Worm (Caenorhabditis elegans): ENCODE measurements around the gene C50E3.7.

Gene C50E3.7

ce11 chrV:7598269-7598668, at the start of gene C50E3.7:
TSS of gene C50E3.7 (minus strand) at chrV:7598369.
- TF ChIP-seq egl-43 (GFP tag; IDR thresholded peaks at IDR 0.05) (no peak), T20F7.1 (GFP tag; optimal IDR thresholded peaks at IDR 0.05) (no peak), lim-7 (GFP tag; IDR thresholded peaks at IDR 0.05) (no peak), Y5F2A.4 (GFP tag; optimal IDR thresholded peaks at IDR 0.05) (no peak), ceh-20 (GFP tag; IDR thresholded peaks at IDR 0.05) (no peak), zfp-3 (GFP tag; conservative IDR thresholded peaks at IDR 0.05) (no peak), zag-1 (tag; optimal IDR thresholded peaks at IDR 0.05) (no peak), nhr-76 (tag; optimal IDR thresholded peaks at IDR 0.05) (no peak), spr-1 (tag; optimal IDR thresholded peaks at IDR 0.05) (no peak), ceh-32 (tag; optimal IDR thresholded peaks at IDR 0.05; ENCODE audit: poor library complexity) (no peak), skn-1 (tag; optimal IDR thresholded peaks at IDR 0.05) (no peak), madf-9 (GFP tag; conservative IDR thresholded peaks at IDR 0.05) (no peak), gei-8 (GFP tag; optimal IDR thresholded peaks at IDR 0.05) (no peak), nhr-25 (tag; optimal IDR thresholded peaks at IDR 0.05; ENCODE audit: borderline replicate concordance, insufficient read depth) (no peak), D1046.2 (GFP tag; IDR thresholded peaks at IDR 0.05) (no peak), aly-2 (tag; optimal IDR thresholded peaks at IDR 0.05) (no peak), ceh-82 (tag; optimal IDR thresholded peaks at IDR 0.05) (no peak)

ce11 chrV:7647147-7647546, 49.0 kb upstream of the C50E3.7 start:
- no peak for TF ChIP-seq ceh-62 (tag; optimal IDR thresholded peaks at IDR 0.05)
- no peak for TF ChIP-seq F44E2.7 (GFP tag; IDR thresholded peaks at IDR 0.05)
- TF ChIP-seq jun-1 (tag; optimal IDR thresholded peaks at IDR 0.05) = no peak
- TF ChIP-seq F49E8.2 (tag; optimal IDR thresholded peaks at IDR 0.05; ENCODE audit: borderline replicate concordance) = no peak
- TF ChIP-seq egl-27 (tag; optimal IDR thresholded peaks at IDR 0.05) = no peak
- no peak for TF ChIP-seq ctbp-1 (GFP tag; IDR thresholded peaks at IDR 0.05)
- no peak for TF ChIP-seq mxl-2 (GFP tag; conservative IDR thresholded peaks at IDR 0.05)
- no peak for TF ChIP-seq F10B5.3 (tag; optimal IDR thresholded peaks at IDR 0.05)
- TF ChIP-seq ztf-11 (tag; optimal IDR thresholded peaks at IDR 0.05) = no peak
- TF ChIP-seq madf-5 (GFP tag; IDR thresholded peaks at IDR 0.05) = no peak
- TF ChIP-seq sdz-12 (GFP tag; optimal IDR thresholded peaks at IDR 0.05) = no peak

- TF ChIP-seq daf-8 (GFP tag; IDR thresholded peaks at IDR 0.05) (no peak), hlh-11 (tag; optimal IDR thresholded peaks at IDR 0.05) (no peak), lin-29 (GFP tag; IDR thresholded peaks at IDR 0.05) (no peak), ctbp-1 (GFP tag; IDR thresholded peaks at IDR 0.05) (no peak), pqm-1 (tag; optimal IDR thresholded peaks at IDR 0.05) (no peak), duxl-1 (tag; optimal IDR thresholded peaks at IDR 0.05; ENCODE audit: poor library complexity) (no peak), sdz-12 (GFP tag; optimal IDR thresholded peaks at IDR 0.05) (no peak), pha-4 (GFP tag; IDR thresholded peaks at IDR 0.05) (no peak), pha-4 (tag; optimal IDR thresholded peaks at IDR 0.05) (no peak), Y48G9A.11 (GFP tag; IDR thresholded peaks at IDR 0.05) (no peak), fkh-10 (GFP tag; optimal IDR thresholded peaks at IDR 0.05) (no peak), D1046.2 (GFP tag; IDR thresholded peaks at IDR 0.05) (no peak), ceh-44 (GFP tag; IDR thresholded peaks at IDR 0.05) (no peak), mes-2 (tag; optimal IDR thresholded peaks at IDR 0.05; ENCODE audit: poor library complexity, severe bottlenecking) (no peak), mxl-2 (GFP tag; conservative IDR thresholded peaks at IDR 0.05) (no peak), F49E8.2 (tag; optimal IDR thresholded peaks at IDR 0.05; ENCODE audit: borderline replicate concordance) (no peak), snpc-4 (tag; optimal IDR thresholded peaks at IDR 0.05) (no peak), daf-12 (tag; optimal IDR thresholded peaks at IDR 0.05) (no peak), nhr-25 (tag; optimal IDR thresholded peaks at IDR 0.05; ENCODE audit: borderline replicate concordance, insufficient read depth) (no peak), jun-1 (tag; optimal IDR thresholded peaks at IDR 0.05) (no peak)
These were observed 47.3 kb upstream of the C50E3.7 start, which contains the start of gene str-47 for ce11 chrV:7645454-7645853. TSS of gene str-47 (plus strand) at chrV:7645754.

All from whole organism, L4 larva.